Worm (Caenorhabditis elegans): ENCODE data around the gene R02D5.8.

ce11 chrV:14468931-14469330 is 50.2 kb downstream of the R02D5.8 start, which contains the start of gene clec-57:
- TF ChIP-seq ref-1 (GFP tag; conservative IDR thresholded peaks at IDR 0.05), result no peak
- TF ChIP-seq klf-2 (GFP tag; conservative IDR thresholded peaks at IDR 0.05), result no peak
